Worm (Caenorhabditis elegans): ENCODE measurements around the gene K01A2.10.

Gene K01A2.10

ce11 chrII:290282-290681, 32.6 kb downstream of the K01A2.10 start, which contains the start of gene djr-1.1:
TSS of gene djr-1.1 (plus strand) at chrII:290582.
- TF ChIP-seq cog-1 (tag; optimal IDR thresholded peaks at IDR 0.05) (no peak), tab-1 (GFP tag; IDR thresholded peaks at IDR 0.05) (no peak), ref-1 (GFP tag; conservative IDR thresholded peaks at IDR 0.05) (no peak)

ce11 chrII:288705-289205, 34.1 kb downstream of the K01A2.10 start, which contains the start of gene mrpl-41:
TSS of gene mrpl-41 (plus strand) at chrII:288939.
- TF ChIP-seq med-1 (GFP tag; optimal IDR thresholded peaks at IDR 0.05; ENCODE audit: insufficient read depth): no peak
- TF ChIP-seq cog-1 (tag; optimal IDR thresholded peaks at IDR 0.05): no peak
- TF ChIP-seq klf-2 (GFP tag; conservative IDR thresholded peaks at IDR 0.05): no peak
- no peak for TF ChIP-seq ztf-29 (GFP tag; IDR thresholded peaks at IDR 0.05)
- TF ChIP-seq ref-1 (GFP tag; conservative IDR thresholded peaks at IDR 0.05): no peak

- 0 out of 2 replicates have a peak, but pooled peaks have one; percentile 20 for TF ChIP-seq T22C8.4 (GFP tag; IDR thresholded peaks at IDR 0.05)
- TF ChIP-seq tab-1 (GFP tag; IDR thresholded peaks at IDR 0.05): no peak
Measured at ce11 chrII:286551-286724, 36.5 kb downstream of the K01A2.10 start, which contains the start of gene misc-1. TSS of gene misc-1 (plus strand) at chrII:286625.

- TF ChIP-seq ztf-29 (GFP tag; IDR thresholded peaks at IDR 0.05): no peak
- no peak for TF ChIP-seq tab-1 (GFP tag; IDR thresholded peaks at IDR 0.05)
- TF ChIP-seq cog-1 (tag; optimal IDR thresholded peaks at IDR 0.05): peak; percentile 29
Measured at ce11 chrII:285627-286550, 37.0 kb downstream of the K01A2.10 start, which contains the start of gene B0432.10. TSS of gene B0432.10 (minus strand) at chrII:286275.

- no peak for TF ChIP-seq flt-1 (GFP tag; IDR thresholded peaks at IDR 0.05)
- no peak for TF ChIP-seq tab-1 (GFP tag; IDR thresholded peaks at IDR 0.05)
- TF ChIP-seq klf-2 (GFP tag; conservative IDR thresholded peaks at IDR 0.05): no peak
- no peak for TF ChIP-seq cog-1 (tag; optimal IDR thresholded peaks at IDR 0.05)
- TF ChIP-seq med-1 (GFP tag; optimal IDR thresholded peaks at IDR 0.05; ENCODE audit: insufficient read depth): no peak
- TF ChIP-seq ref-1 (GFP tag; conservative IDR thresholded peaks at IDR 0.05): no peak
- no peak for TF ChIP-seq ztf-23 (GFP tag; IDR thresholded peaks at IDR 0.05)
- TF ChIP-seq ztf-29 (GFP tag; IDR thresholded peaks at IDR 0.05): no peak
- no peak for TF ChIP-seq T22C8.4 (GFP tag; IDR thresholded peaks at IDR 0.05)
Measured at ce11 chrII:283594-283993, 39.3 kb downstream of the K01A2.10 start, which contains the start of gene B0432.9. TSS of gene B0432.9 (minus strand) at chrII:283694.

ce11 chrII:282483-282882, 40.4 kb downstream of the K01A2.10 start, which contains the start of gene trul-1:
TSS of gene trul-1 (minus strand) at chrII:282583.
- TF ChIP-seq ztf-29 (GFP tag; IDR thresholded peaks at IDR 0.05) (no peak), med-1 (GFP tag; optimal IDR thresholded peaks at IDR 0.05; ENCODE audit: insufficient read depth) (no peak), klf-2 (GFP tag; conservative IDR thresholded peaks at IDR 0.05) (no peak), ztf-23 (GFP tag; IDR thresholded peaks at IDR 0.05) (no peak), flt-1 (GFP tag; IDR thresholded peaks at IDR 0.05) (no peak), T22C8.4 (GFP tag; IDR thresholded peaks at IDR 0.05) (no peak), tab-1 (GFP tag; IDR thresholded peaks at IDR 0.05) (no peak), ref-1 (GFP tag; conservative IDR thresholded peaks at IDR 0.05) (no peak), cog-1 (tag; optimal IDR thresholded peaks at IDR 0.05) (no peak)

- no peak for TF ChIP-seq klf-2 (GFP tag; conservative IDR thresholded peaks at IDR 0.05)
- TF ChIP-seq tab-1 (GFP tag; IDR thresholded peaks at IDR 0.05): no peak
- no peak for TF ChIP-seq flt-1 (GFP tag; IDR thresholded peaks at IDR 0.05)
- no peak for TF ChIP-seq med-1 (GFP tag; optimal IDR thresholded peaks at IDR 0.05; ENCODE audit: insufficient read depth)
- no peak for TF ChIP-seq ztf-29 (GFP tag; IDR thresholded peaks at IDR 0.05)
- TF ChIP-seq T22C8.4 (GFP tag; IDR thresholded peaks at IDR 0.05): no peak
- TF ChIP-seq ref-1 (GFP tag; conservative IDR thresholded peaks at IDR 0.05): no peak
- TF ChIP-seq cog-1 (tag; optimal IDR thresholded peaks at IDR 0.05): no peak
- no peak for TF ChIP-seq ztf-23 (GFP tag; IDR thresholded peaks at IDR 0.05)
Measured at ce11 chrII:278636-279035, 44.3 kb downstream of the K01A2.10 start, which contains the start of gene B0432.8. TSS of gene B0432.8 (minus strand) at chrII:278736.

ce11 chrII:273872-274271, 49.0 kb downstream of the K01A2.10 start, which contains the start of gene B0432.7:
TSS of gene B0432.7 (minus strand) at chrII:273972.
- TF ChIP-seq tab-1 (GFP tag; IDR thresholded peaks at IDR 0.05) (no peak), klf-2 (GFP tag; conservative IDR thresholded peaks at IDR 0.05) (no peak), T22C8.4 (GFP tag; IDR thresholded peaks at IDR 0.05) (no peak), ztf-29 (GFP tag; IDR thresholded peaks at IDR 0.05) (no peak), flt-1 (GFP tag; IDR thresholded peaks at IDR 0.05) (no peak), med-1 (GFP tag; optimal IDR thresholded peaks at IDR 0.05; ENCODE audit: insufficient read depth) (no peak), cog-1 (tag; optimal IDR thresholded peaks at IDR 0.05) (no peak), ztf-23 (GFP tag; IDR thresholded peaks at IDR 0.05) (no peak), ref-1 (GFP tag; conservative IDR thresholded peaks at IDR 0.05) (no peak)
